Worm (Caenorhabditis elegans) whole organism, late embryonic: ENCODE measurements around the gene dnj-15.

Experiments used
- C08G9.2 ChIP-seq: sonication (generic microtip); optimal IDR thresholded peaks from 2 replicates; lab custom pipeline; 2016; ENCODE audit warnings: mild to moderate bottlenecking, missing genetic modification characterization, moderate library complexity, missing compliant biosample characterization
- C38D4.7 ChIP-seq: fragments of 200-800 bp; sonication (Bioruptor generic); optimal IDR thresholded peaks from 2 replicates; lab custom pipeline; 2018; ENCODE audit warnings: mild to moderate bottlenecking, missing genetic modification characterization, moderate library complexity, missing compliant biosample characterization
- K02D7.2 ChIP-seq: sonication (generic microtip); optimal IDR thresholded peaks from 2 replicates; lab custom pipeline; 2017; ENCODE audit warnings: mild to moderate bottlenecking, missing genetic modification characterization, missing compliant biosample characterization
- Y22D7AL.16 ChIP-seq: sonication (generic microtip); optimal IDR thresholded peaks from 2 replicates; lab custom pipeline; 2016; ENCODE audit warnings: missing genetic modification characterization, missing compliant biosample characterization
- ama-1 ChIP-seq: fragments of 150-350 bp; optimal IDR thresholded peaks from 2 replicates; lab custom pipeline; 2014
- ceh-14 ChIP-seq: sonication (generic microtip); optimal IDR thresholded peaks from 2 replicates; lab custom pipeline; 2016; ENCODE audit warnings: missing genotype, missing genetic modification characterization, missing compliant biosample characterization
- ceh-18 ChIP-seq: sonication (generic microtip); optimal IDR thresholded peaks from 2 replicates; lab custom pipeline; 2016; ENCODE audit warnings: missing genetic modification characterization, missing compliant biosample characterization
- ceh-19 ChIP-seq: fragments of 200-800 bp; sonication (Bioruptor generic); optimal IDR thresholded peaks from 2 replicates; lab custom pipeline; 2018; ENCODE audit warnings: mild to moderate bottlenecking, missing genetic modification characterization, missing compliant biosample characterization
- ceh-2 ChIP-seq: sonication (generic microtip); optimal IDR thresholded peaks from 2 replicates; lab custom pipeline; 2016; ENCODE audit warnings: missing genotype, missing genetic modification characterization, missing compliant biosample characterization
- ceh-22 ChIP-seq: sonication (generic microtip); optimal IDR thresholded peaks from 2 replicates; lab custom pipeline; 2017; ENCODE audit warnings: missing biosample characterization, missing genetic modification characterization
- ceh-24 ChIP-seq: sonication (generic microtip); optimal IDR thresholded peaks from 2 replicates; lab custom pipeline; 2016; ENCODE audit warnings: mild to moderate bottlenecking, missing genetic modification characterization, missing compliant biosample characterization
- ceh-31 ChIP-seq: sonication (generic microtip); optimal IDR thresholded peaks from 2 replicates; lab custom pipeline; 2016; ENCODE audit warnings: missing genetic modification characterization, missing compliant biosample characterization
- dve-1 ChIP-seq: sonication (generic microtip); optimal IDR thresholded peaks from 2 replicates; lab custom pipeline; 2017; ENCODE audit warnings: antibody characterized with exemption, mild to moderate bottlenecking, missing genetic modification characterization, missing compliant biosample characterization
- ets-4 ChIP-seq: sonication (generic microtip); optimal IDR thresholded peaks from 2 replicates; lab custom pipeline; 2016; ENCODE audit warnings: missing genetic modification characterization, missing compliant biosample characterization
- fkh-10 ChIP-seq: fragments of 150-350 bp; optimal IDR thresholded peaks from 2 replicates; lab custom pipeline; 2014; ENCODE audit warnings: missing biosample characterization, missing genetic modification reagents, missing genetic modification characterization
- gmeb-2 ChIP-seq: sonication (generic microtip); optimal IDR thresholded peaks from 2 replicates; lab custom pipeline; 2016; ENCODE audit warnings: missing genetic modification characterization, inconsistent platforms, missing compliant biosample characterization
- hlh-30 ChIP-seq: sonication (generic microtip); optimal IDR thresholded peaks from 2 replicates; lab custom pipeline; 2017; ENCODE audit warnings: antibody characterized with exemption, missing genetic modification characterization, missing compliant biosample characterization; ENCODE audit not compliant: insufficient read depth
- lim-6 ChIP-seq: sonication (generic microtip); optimal IDR thresholded peaks from 2 replicates; lab custom pipeline; 2016; ENCODE audit warnings: missing genetic modification characterization, missing compliant biosample characterization
- lin-11 ChIP-seq: fragments of 200-800 bp; sonication (Bioruptor generic); optimal IDR thresholded peaks from 2 replicates; lab custom pipeline; 2018; ENCODE audit warnings: mild to moderate bottlenecking, missing genetic modification characterization, missing compliant biosample characterization
- madf-2 ChIP-seq: sonication (generic microtip); optimal IDR thresholded peaks from 2 replicates; lab custom pipeline; 2017; ENCODE audit warnings: missing genetic modification characterization, missing compliant biosample characterization
- nfya-1 ChIP-seq: sonication (generic microtip); optimal IDR thresholded peaks from 2 replicates; lab custom pipeline; 2017; ENCODE audit warnings: missing genetic modification characterization, mild to moderate bottlenecking, missing compliant biosample characterization, antibody characterized with exemption, moderate library complexity
- nhr-11 ChIP-seq: fragments of 150-350 bp; optimal IDR thresholded peaks from 2 replicates; lab custom pipeline; 2014; ENCODE audit warnings: missing biosample characterization, missing genetic modification characterization
- npax-4 ChIP-seq: sonication (generic microtip); optimal IDR thresholded peaks from 2 replicates; lab custom pipeline; 2016; ENCODE audit warnings: missing genetic modification characterization, missing compliant biosample characterization
- pag-3 ChIP-seq: sonication (generic microtip); optimal IDR thresholded peaks from 2 replicates; lab custom pipeline; 2016; ENCODE audit warnings: missing compliant biosample characterization, missing genetic modification characterization, borderline replicate concordance
- pha-2 ChIP-seq: sonication (generic microtip); optimal IDR thresholded peaks from 2 replicates; lab custom pipeline; 2017; ENCODE audit warnings: mild to moderate bottlenecking, missing genetic modification characterization, missing compliant biosample characterization
- pha-4 ChIP-seq: fragments of 150-350 bp; optimal IDR thresholded peaks from 2 replicates; lab custom pipeline; 2018; ENCODE audit warnings: missing biosample characterization, missing genetic modification reagents, missing genetic modification characterization
- pros-1 ChIP-seq: fragments of 150-350 bp; optimal IDR thresholded peaks from 2 replicates; lab custom pipeline; 2014; ENCODE audit warnings: missing biosample characterization, missing genetic modification reagents, missing genetic modification characterization
- rnt-1 ChIP-seq: sonication (generic microtip); optimal IDR thresholded peaks from 2 replicates; lab custom pipeline; 2016; ENCODE audit warnings: missing genetic modification characterization, missing compliant biosample characterization
- sdc-2 ChIP-seq: sonication (generic microtip); optimal IDR thresholded peaks from 2 replicates; lab custom pipeline; 2016; ENCODE audit warnings: missing genotype, missing genetic modification characterization, missing compliant biosample characterization
- sox-2 ChIP-seq: fragments of 200-800 bp; sonication (Bioruptor generic); IDR thresholded peaks from 2 replicates; pipeline ENCODE4 v1.3.6; 2022; ENCODE audit warnings: missing genetic modification reagents, missing genetic modification characterization, missing compliant biosample characterization
- sox-4 ChIP-seq: sonication (generic microtip); optimal IDR thresholded peaks from 2 replicates; lab custom pipeline; 2017; ENCODE audit warnings: mild to moderate bottlenecking, missing genetic modification characterization, inconsistent platforms, missing compliant biosample characterization
- tbx-2 ChIP-seq: sonication (generic microtip); optimal IDR thresholded peaks from 2 replicates; lab custom pipeline; 2016; ENCODE audit warnings: missing genetic modification characterization, missing compliant biosample characterization
- tbx-7 ChIP-seq: sonication (generic microtip); optimal IDR thresholded peaks from 2 replicates; lab custom pipeline; 2016; ENCODE audit warnings: missing genotype, missing genetic modification characterization, missing compliant biosample characterization
- unc-42 ChIP-seq: sonication (generic microtip); optimal IDR thresholded peaks from 2 replicates; lab custom pipeline; 2016; ENCODE audit warnings: missing genotype, missing genetic modification characterization, missing compliant biosample characterization
- unc-86 ChIP-seq: sonication (generic microtip); optimal IDR thresholded peaks from 2 replicates; lab custom pipeline; 2016; ENCODE audit warnings: missing genetic modification characterization, missing compliant biosample characterization
- zip-5 ChIP-seq: sonication (generic microtip); optimal IDR thresholded peaks from 2 replicates; lab custom pipeline; 2016; ENCODE audit warnings: missing genetic modification characterization, missing compliant biosample characterization

dnj-15 gene

DNA sequence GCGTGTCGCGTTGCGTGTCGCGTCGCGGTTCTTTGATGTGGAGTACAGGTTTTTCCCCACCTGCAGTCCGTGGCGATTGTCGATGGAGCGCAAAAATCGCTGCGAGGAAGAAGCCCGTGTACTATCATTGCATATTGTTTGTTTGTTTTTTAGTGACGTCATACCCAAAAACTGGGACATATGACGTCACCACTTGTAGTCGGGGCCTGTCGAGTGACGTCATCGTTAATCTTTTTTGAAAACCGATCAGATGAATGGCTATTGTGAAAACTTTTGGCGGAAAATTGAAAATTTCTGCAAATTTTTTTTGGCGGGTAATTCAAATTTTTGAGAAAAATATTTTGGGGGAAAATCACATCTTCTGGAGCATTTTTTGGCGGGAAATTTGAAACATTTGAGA lies 8.9 kb upstream of the dnj-15 start:
- TF ChIP-seq sdc-2 (tag; lab: Kevin White, UChicago) = no peak

DNA sequence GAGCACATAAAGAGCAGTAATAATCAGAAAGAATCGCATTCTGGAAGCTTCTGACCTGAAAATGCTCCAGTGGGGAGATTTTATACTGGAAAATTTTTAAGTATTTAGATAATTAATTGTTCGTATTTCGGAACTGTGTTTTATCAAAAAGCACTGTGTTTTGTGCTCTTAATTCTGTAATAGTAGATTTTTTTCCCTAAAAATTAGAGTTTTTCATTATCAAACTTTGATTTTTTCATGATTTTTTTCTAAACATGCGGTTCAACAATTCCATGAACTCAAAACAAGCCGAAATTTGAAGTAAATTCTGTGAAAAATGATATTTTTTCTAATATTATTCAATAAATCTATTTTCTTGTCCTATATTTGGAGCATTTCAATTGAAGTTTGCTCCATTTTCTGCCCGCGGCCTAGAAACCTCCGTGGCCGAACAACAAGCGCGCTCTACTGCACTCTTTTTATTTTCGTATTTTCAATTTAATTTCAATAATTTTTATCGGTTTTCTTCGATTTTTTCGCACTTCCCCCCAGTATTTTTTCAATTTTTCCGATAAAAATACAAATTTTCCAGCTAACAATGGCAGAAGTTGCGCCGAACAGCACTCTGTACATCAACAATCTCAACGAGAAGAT lies 4.5 kb upstream of the dnj-15 start, which contains the start of the genes K08D10.13 and rnp-2:
Gene K08D10.13, minus strand, starts transcription at position 51 of the 633 bp plus-strand sequence.
Gene rnp-2, plus strand, starts transcription at position 546 of the 633 bp plus-strand sequence.
- TF ChIP-seq nfya-1 (peak; percentile 18), ceh-2 (peak; percentile 36), unc-42 (tag; lab: Kevin White, UChicago) (peak; percentile 63), ceh-18 (tag; lab: Kevin White, UChicago) (no peak), ceh-31 (tag; lab: Kevin White, UChicago) (peak; percentile 57), tbx-7 (peak; percentile 28), tbx-2 (tag; lab: Kevin White, UChicago) (peak; percentile 35), C08G9.2 (tag; lab: Kevin White, UChicago) (peak; percentile 63), pha-2 (tag; lab: Kevin White, UChicago) (no peak), lin-11 (tag; lab: Kevin White, UChicago) (no peak)

DNA sequence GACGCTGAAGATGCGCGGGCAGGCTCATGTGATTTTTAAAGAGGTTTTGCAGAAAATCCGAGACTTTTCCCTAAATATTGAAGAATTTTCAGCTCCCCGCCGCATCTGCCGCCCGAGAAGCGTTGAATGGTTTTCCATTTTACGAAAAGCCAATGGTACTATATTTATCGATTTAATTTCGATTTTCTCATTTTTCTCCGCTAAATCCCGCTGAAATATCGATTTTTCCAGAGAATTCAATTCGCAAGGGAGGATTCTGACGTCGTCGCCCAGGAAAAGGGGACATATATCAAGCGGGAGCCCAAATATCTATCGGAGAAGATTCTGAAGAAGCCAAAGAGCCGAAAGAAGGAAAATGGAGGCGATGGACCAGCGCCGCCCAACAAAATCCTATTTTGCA lies 3.9 kb upstream of the dnj-15 start:
- no peak for TF ChIP-seq ceh-22 (tag; lab: Kevin White, UChicago)
- no peak for TF ChIP-seq ceh-19 (GFP tag; lab: Kevin White, UChicago)
- no peak for TF ChIP-seq pha-2 (tag; lab: Kevin White, UChicago)
- no peak for TF ChIP-seq ets-4
- TF ChIP-seq rnt-1 (tag; lab: Kevin White, UChicago) = no peak
- TF ChIP-seq dve-1 (tag; lab: Kevin White, UChicago) = no peak
- no peak for TF ChIP-seq zip-5 (tag; lab: Kevin White, UChicago)
- TF ChIP-seq nfya-1 = no peak
- no peak for TF ChIP-seq nhr-11 (tag; lab: Kevin White, UChicago)
- no peak for TF ChIP-seq C08G9.2 (tag; lab: Kevin White, UChicago)

DNA sequence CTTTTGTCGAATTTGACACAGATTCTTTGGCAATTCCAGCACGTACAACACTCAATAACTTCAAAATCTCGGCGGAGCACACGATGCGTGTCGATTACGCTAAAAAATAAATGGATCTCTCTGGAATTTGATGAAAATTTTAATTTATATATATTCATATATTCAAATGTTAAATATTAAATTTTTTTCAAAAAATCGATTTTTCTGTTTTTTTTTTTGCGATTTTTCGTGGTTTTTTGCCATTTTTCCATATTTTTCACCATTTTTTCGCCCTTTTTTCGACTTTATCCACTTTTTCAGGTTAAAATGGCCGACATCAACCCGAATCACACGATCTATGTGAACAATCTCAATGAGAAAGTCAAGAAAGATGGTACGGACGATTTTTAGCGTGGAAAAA lies 2.4 kb upstream of the dnj-15 start, which contains the start of gene rnp-3:
Gene rnp-3, plus strand, starts transcription at position 301 of the 400 bp plus-strand sequence.
- TF ChIP-seq hlh-30 (tag; lab: Kevin White, UChicago) (no peak), fkh-10 (no peak), C38D4.7 (GFP tag; lab: Kevin White, UChicago) (no peak), npax-4 (tag; lab: Kevin White, UChicago) (no peak), madf-2 (tag; lab: Kevin White, UChicago) (no peak), lim-6 (tag; lab: Kevin White, UChicago) (no peak), sox-4 (tag; lab: Kevin White, UChicago) (no peak), ceh-14 (tag; lab: Kevin White, UChicago) (no peak), ceh-31 (tag; lab: Kevin White, UChicago) (no peak), ceh-24 (tag; lab: Kevin White, UChicago) (no peak), pha-4 (tag; lab: Kevin White, UChicago) (no peak)

DNA sequence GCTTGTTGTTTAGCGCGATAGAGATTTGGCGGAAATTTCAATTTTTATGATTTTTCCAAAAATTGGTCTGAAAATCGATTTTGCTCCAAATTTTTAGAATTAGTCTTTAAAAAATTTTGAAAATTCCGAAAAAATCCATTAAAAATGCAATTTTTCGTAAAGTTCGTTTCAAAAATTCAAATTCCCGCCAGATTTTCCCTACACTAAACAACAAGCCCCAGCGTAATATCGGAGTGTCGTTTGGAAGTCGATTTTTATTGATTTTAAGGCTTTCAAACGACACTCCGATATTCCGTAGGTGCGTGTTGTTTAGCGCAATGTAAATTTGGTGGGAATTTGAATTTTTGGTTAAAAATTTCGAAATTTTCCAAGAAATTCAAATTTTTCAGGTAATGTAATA lies 471 bp downstream of the dnj-15 start:
- no peak for TF ChIP-seq unc-86 (tag; lab: Kevin White, UChicago)
- TF ChIP-seq pha-4 (tag; lab: Kevin White, UChicago) = no peak
- no peak for TF ChIP-seq ceh-2
- TF ChIP-seq gmeb-2 = no peak
- no peak for TF ChIP-seq ceh-24 (tag; lab: Kevin White, UChicago)
- no peak for TF ChIP-seq ama-1 (lab: Kevin White, UChicago)
- no peak for TF ChIP-seq tbx-2 (tag; lab: Kevin White, UChicago)
- TF ChIP-seq sox-2 (GFP tag; lab: Robert Waterston, UW) = no peak
- TF ChIP-seq K02D7.2 (tag; lab: Kevin White, UChicago) = no peak
- TF ChIP-seq pros-1 (tag; lab: Kevin White, UChicago) = no peak
- TF ChIP-seq nfya-1 = no peak
- no peak for TF ChIP-seq Y22D7AL.16 (tag; lab: Kevin White, UChicago)
- TF ChIP-seq pag-3 = no peak
